Worm (Caenorhabditis elegans) whole organism, L2 larva: Measurements from ENCODE around the gene mboa-7.

ENCODE experiments used
- aly-2 ChIP-seq: fragments of 150-350 bp; optimal IDR thresholded peaks from 2 replicates; lab custom pipeline; 2014; ENCODE audit warnings: missing biosample characterization, missing genetic modification characterization
- mbf-1 ChIP-seq: sonication (generic microtip); optimal IDR thresholded peaks from 2 replicates; lab custom pipeline; 2017; ENCODE audit warnings: missing biosample characterization, missing genetic modification characterization
- unc-62 ChIP-seq: fragments of 150-350 bp; optimal IDR thresholded peaks from 2 replicates; lab custom pipeline; 2014; ENCODE audit warnings: missing biosample characterization, missing genetic modification reagents, missing genetic modification characterization

ce11 chrX:10520185-10520584 is 4.2 kb downstream of the mboa-7 start:
- TF ChIP-seq aly-2 (tag; lab: Kevin White, UChicago) = no peak
- no peak for TF ChIP-seq unc-62 (GFP tag; lab: Kevin White, UChicago)
- TF ChIP-seq mbf-1 (tag; lab: Kevin White, UChicago) = no peak
